Worm (Caenorhabditis elegans): ENCODE measurements around the gene srt-37.

The srt-37 gene

DNA sequence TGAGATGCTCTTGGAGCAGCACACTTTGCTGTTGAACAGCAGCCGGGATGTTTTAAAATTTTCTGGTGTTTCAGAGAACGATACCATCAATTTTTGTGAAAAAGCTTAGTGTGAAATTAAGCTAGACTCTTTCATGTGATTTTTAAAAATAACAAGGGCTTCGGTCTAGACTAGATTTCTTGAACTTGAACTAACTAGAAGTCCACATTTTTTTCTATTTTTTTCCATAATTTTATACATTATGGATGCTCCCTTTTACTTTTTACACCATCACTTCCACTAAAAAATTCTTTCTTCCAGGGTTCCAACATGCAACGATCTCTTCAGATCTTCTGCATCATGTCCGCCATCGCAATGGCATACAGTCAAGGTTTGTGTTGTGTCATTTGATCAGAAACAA is 45.5 kb downstream of the srt-37 start, which contains the start of gene nlp-13:
Gene nlp-13 (plus strand): TSS at position 301 of the 400 bp plus-strand sequence.
- TF ChIP-seq W03F9.2 (tag; optimal IDR thresholded peaks at IDR 0.05) (no peak), him-1 (tag; optimal IDR thresholded peaks at IDR 0.05) (no peak), dao-5 (tag; optimal IDR thresholded peaks at IDR 0.05) (no peak)
